Fruit fly (Drosophila melanogaster) whole organism, embryonic: ENCODE measurements around the gene Sgsh.

ENCODE experiments used
- Antp ChIP-seq: fragments of 200-800 bp; sonication (Bioruptor generic); optimal IDR thresholded peaks from 3 replicates; lab custom pipeline; 2016; ENCODE audit warnings: missing biosample characterization, missing genetic modification characterization
- Atf6 ChIP-seq: fragments of 200-800 bp; sonication (Bioruptor generic); IDR thresholded peaks from 2 replicates; pipeline ENCODE4 v1.3.6; 2022; ENCODE audit warnings: missing biosample characterization, missing genetic modification characterization
- Blimp-1 ChIP-seq: fragments of 200-800 bp; sonication (Bioruptor generic); optimal IDR thresholded peaks from 3 replicates; lab custom pipeline; 2018; ENCODE audit warnings: missing biosample characterization, missing genetic modification characterization, mild to moderate bottlenecking, moderate library complexity, missing genetic modification reagents
- CG10979 ChIP-seq: fragments of 200-800 bp; sonication (Bioruptor generic); optimal IDR thresholded peaks from 2 replicates; lab custom pipeline; 2018; ENCODE audit warnings: missing biosample characterization, mild to moderate bottlenecking, missing genetic modification characterization, moderate library complexity
- CG11456 ChIP-seq: fragments of 200-800 bp; sonication (Bioruptor generic); IDR thresholded peaks from 3 replicates; pipeline ENCODE4 v1.3.6; 2022; ENCODE audit warnings: missing biosample characterization, missing genetic modification characterization
- CG11504 ChIP-seq: fragments of 200-800 bp; sonication (Bioruptor generic); optimal IDR thresholded peaks from 3 replicates; lab custom pipeline; 2019; ENCODE audit warnings: missing biosample characterization, mild to moderate bottlenecking, missing genetic modification characterization, moderate library complexity
- CG11723 ChIP-seq: fragments of 200-800 bp; sonication (Bioruptor generic); optimal IDR thresholded peaks from 2 replicates; lab custom pipeline; 2017; ENCODE audit warnings: missing biosample characterization, mild to moderate bottlenecking, missing genetic modification characterization
- CG12744 ChIP-seq: fragments of 200-800 bp; sonication (Bioruptor generic); optimal IDR thresholded peaks from 2 replicates; lab custom pipeline; 2016; ENCODE audit warnings: missing biosample characterization, missing genetic modification characterization
- CG12769 ChIP-seq: fragments of 200-800 bp; sonication (Bioruptor generic); optimal IDR thresholded peaks from 2 replicates; lab custom pipeline; 2019; ENCODE audit warnings: missing biosample characterization, mild to moderate bottlenecking, missing genetic modification characterization, moderate library complexity
- CG13424 ChIP-seq: fragments of 200-800 bp; sonication (Bioruptor generic); optimal IDR thresholded peaks from 2 replicates; lab custom pipeline; 2019; ENCODE audit warnings: missing biosample characterization, mild to moderate bottlenecking, missing genetic modification characterization, moderate library complexity
- CG14441 ChIP-seq: fragments of 200-800 bp; sonication (Bioruptor generic); IDR thresholded peaks from 2 replicates; pipeline ENCODE4 v1.3.6; 2022; ENCODE audit warnings: missing biosample characterization, missing genetic modification characterization
- CG14860 ChIP-seq: fragments of 200-800 bp; sonication (Bioruptor generic); IDR thresholded peaks from 3 replicates; pipeline ENCODE4 v1.3.6; 2022; ENCODE audit warnings: missing biosample characterization, missing genetic modification characterization; ENCODE audit not compliant: partially characterized antibody
- CG16779 ChIP-seq: fragments of 200-800 bp; sonication (Bioruptor generic); IDR thresholded peaks from 2 replicates; pipeline ENCODE4 v1.3.6; 2022; ENCODE audit warnings: missing biosample characterization, missing genetic modification characterization
- CG17328 ChIP-seq: fragments of 200-800 bp; sonication (Bioruptor generic); IDR thresholded peaks from 2 replicates; pipeline ENCODE4 v1.3.6; 2022; ENCODE audit warnings: missing biosample characterization, missing genetic modification characterization
- CG1832 ChIP-seq: fragments of 200-800 bp; sonication (Bioruptor generic); optimal IDR thresholded peaks from 2 replicates; lab custom pipeline; 2017; ENCODE audit warnings: missing biosample characterization, mild to moderate bottlenecking, missing genetic modification characterization, inconsistent platforms
- CG33557 ChIP-seq: fragments of 200-800 bp; sonication (Bioruptor generic); optimal IDR thresholded peaks from 2 replicates; lab custom pipeline; 2019; ENCODE audit warnings: missing biosample characterization, mild to moderate bottlenecking, missing genetic modification characterization, moderate library complexity
- CG34376 ChIP-seq: fragments of 200-800 bp; sonication (Bioruptor generic); optimal IDR thresholded peaks from 2 replicates; lab custom pipeline; 2018; ENCODE audit warnings: missing biosample characterization, mild to moderate bottlenecking, missing genetic modification characterization
- CG4707 ChIP-seq: fragments of 200-800 bp; sonication (Bioruptor generic); optimal IDR thresholded peaks from 2 replicates; lab custom pipeline; 2018; ENCODE audit warnings: missing biosample characterization, mild to moderate bottlenecking, missing genetic modification characterization, moderate library complexity
- CG5953 ChIP-seq: fragments of 200-800 bp; sonication (Bioruptor generic); IDR thresholded peaks from 2 replicates; pipeline ENCODE4 v1.3.6; 2022; ENCODE audit warnings: missing biosample characterization, missing genetic modification characterization
- CG6175 ChIP-seq: fragments of 200-800 bp; sonication (Bioruptor generic); IDR thresholded peaks from 3 replicates; pipeline ENCODE4 v1.3.6; 2022; ENCODE audit warnings: missing biosample characterization, missing genetic modification characterization
- CG6689 ChIP-seq: fragments of 200-800 bp; sonication (Bioruptor generic); IDR thresholded peaks from 2 replicates; pipeline ENCODE4 v1.3.6; 2022; ENCODE audit warnings: missing biosample characterization, missing genetic modification characterization
- CG7745 ChIP-seq: fragments of 200-800 bp; sonication (Bioruptor generic); optimal IDR thresholded peaks from 2 replicates; lab custom pipeline; 2018; ENCODE audit warnings: missing biosample characterization, mild to moderate bottlenecking, missing genetic modification characterization, moderate library complexity
- CG7987 ChIP-seq: fragments of 200-800 bp; sonication (Bioruptor generic); optimal IDR thresholded peaks from 2 replicates; lab custom pipeline; 2018; ENCODE audit warnings: missing biosample characterization, mild to moderate bottlenecking, missing genetic modification characterization, moderate library complexity
- CG8290 ChIP-seq, 3 experiments: fragments of 200-800 bp; sonication (Bioruptor generic); optimal IDR thresholded peaks; 2 replicates each; lab custom pipeline; 2016 to 2019; ENCODE audit warnings: missing biosample characterization in 3 of 3, missing genetic modification characterization in 3 of 3, mild to moderate bottlenecking in 2 of 3, moderate library complexity in 1 of 3
- CG8765 ChIP-seq: fragments of 200-800 bp; sonication (Bioruptor generic); IDR thresholded peaks from 2 replicates; pipeline ENCODE4 v1.3.6; 2022; ENCODE audit warnings: missing biosample characterization, missing genetic modification characterization
- CG9876 ChIP-seq: fragments of 200-800 bp; sonication (Bioruptor generic); optimal IDR thresholded peaks from 2 replicates; lab custom pipeline; 2016; ENCODE audit warnings: missing biosample characterization, missing genetic modification characterization
- Camta ChIP-seq: fragments of 200-800 bp; sonication (Bioruptor generic); optimal IDR thresholded peaks from 2 replicates; lab custom pipeline; 2016; ENCODE audit warnings: missing biosample characterization, missing genetic modification characterization
- ERR ChIP-seq: fragments of 200-800 bp; sonication (Bioruptor generic); optimal IDR thresholded peaks from 2 replicates; lab custom pipeline; 2016; ENCODE audit warnings: missing biosample characterization, missing genetic modification characterization
- Hr51 ChIP-seq, 2 experiments: fragments of 200-800 bp; sonication (Bioruptor generic); optimal IDR thresholded peaks; 2 replicates in 1 of 2; 3 replicates in 1 of 2; lab custom pipeline; 2016 to 2018; ENCODE audit warnings: missing biosample characterization in 2 of 2, missing genetic modification characterization in 2 of 2, mild to moderate bottlenecking in 1 of 2, moderate library complexity in 1 of 2
- Mad ChIP-seq: fragments of 200-800 bp; sonication (Bioruptor generic); optimal IDR thresholded peaks from 2 replicates; lab custom pipeline; 2016; ENCODE audit warnings: missing biosample characterization, missing genetic modification characterization
- Med ChIP-seq: fragments of 200-800 bp; sonication (Bioruptor generic); peaks from one replicate; lab custom pipeline; 2016; ENCODE audit warnings: missing biosample characterization, missing genetic modification characterization, mild to moderate bottlenecking, inconsistent platforms, moderate library complexity
- Oaz ChIP-seq: fragments of 200-800 bp; sonication (Bioruptor generic); IDR thresholded peaks from 2 replicates; pipeline ENCODE4 v1.3.6; 2022; ENCODE audit warnings: missing biosample characterization, missing genetic modification characterization
- Rfx ChIP-seq: fragments of 200-800 bp; sonication (Bioruptor generic); IDR thresholded peaks from 2 replicates; pipeline ENCODE4 v1.3.6; 2022; ENCODE audit warnings: missing biosample characterization, missing genetic modification characterization
- Side ChIP-seq: fragments of 200-800 bp; sonication (Bioruptor generic); optimal IDR thresholded peaks from 2 replicates; lab custom pipeline; 2016; ENCODE audit warnings: missing biosample characterization, missing genetic modification characterization
- Sox102F ChIP-seq: fragments of 200-800 bp; sonication (Bioruptor generic); optimal IDR thresholded peaks from 2 replicates; lab custom pipeline; 2018; ENCODE audit warnings: missing biosample characterization, mild to moderate bottlenecking, missing genetic modification characterization, moderate library complexity
- Sry-β ChIP-seq: fragments of 200-800 bp; sonication (Bioruptor generic); optimal IDR thresholded peaks from 2 replicates; lab custom pipeline; 2018; ENCODE audit warnings: missing biosample characterization, mild to moderate bottlenecking, missing genetic modification characterization, moderate library complexity
- ase ChIP-seq: fragments of 200-800 bp; sonication (Bioruptor generic); IDR thresholded peaks from 3 replicates; pipeline ENCODE4 v1.3.6; 2022; ENCODE audit warnings: missing biosample characterization, missing genetic modification characterization
- cas ChIP-seq: fragments of 200-800 bp; sonication (Bioruptor generic); IDR thresholded peaks from 2 replicates; pipeline ENCODE4 v1.3.6; 2022; ENCODE audit warnings: missing biosample characterization, missing genetic modification characterization
- caup ChIP-seq: fragments of 200-800 bp; sonication (Bioruptor generic); optimal IDR thresholded peaks from 3 replicates; lab custom pipeline; 2017; ENCODE audit warnings: missing biosample characterization, mild to moderate bottlenecking, missing genetic modification characterization, moderate library complexity; ENCODE audit not compliant: severe bottlenecking
- ftz-f1 ChIP-seq: fragments of 200-800 bp; sonication (Bioruptor generic); optimal IDR thresholded peaks from 2 replicates; lab custom pipeline; 2016; ENCODE audit warnings: missing biosample characterization, missing genetic modification characterization
- grau ChIP-seq: fragments of 200-800 bp; optimal IDR thresholded peaks from 3 replicates; lab custom pipeline; 2019; ENCODE audit warnings: missing biosample characterization, mild to moderate bottlenecking, missing genetic modification characterization, moderate library complexity
- lab ChIP-seq: fragments of 200-800 bp; sonication (Bioruptor generic); optimal IDR thresholded peaks from 3 replicates; lab custom pipeline; 2017; ENCODE audit warnings: missing biosample characterization, missing genetic modification characterization, mild to moderate bottlenecking, moderate library complexity, missing genetic modification reagents
- maf-S ChIP-seq: fragments of 200-800 bp; sonication (Bioruptor generic); optimal IDR thresholded peaks from 2 replicates; lab custom pipeline; 2016; ENCODE audit warnings: missing biosample characterization, missing genetic modification characterization
- oc ChIP-seq: fragments of 200-800 bp; sonication (Bioruptor generic); optimal IDR thresholded peaks from 2 replicates; lab custom pipeline; 2018; ENCODE audit warnings: missing biosample characterization, mild to moderate bottlenecking, missing genetic modification characterization, moderate library complexity
- row ChIP-seq: fragments of 200-800 bp; sonication (Bioruptor generic); IDR thresholded peaks from 3 replicates; pipeline ENCODE4 v1.3.6; 2022; ENCODE audit warnings: missing biosample characterization, missing genetic modification characterization
- sd ChIP-seq: fragments of 200-800 bp; sonication (Bioruptor generic); optimal IDR thresholded peaks from 3 replicates; lab custom pipeline; 2018; ENCODE audit warnings: missing biosample characterization, mild to moderate bottlenecking, missing genetic modification characterization, moderate library complexity
- sens-2 ChIP-seq: fragments of 200-800 bp; sonication (Bioruptor generic); IDR thresholded peaks from 2 replicates; pipeline ENCODE4 v1.3.6; 2022; ENCODE audit warnings: missing biosample characterization, missing genetic modification characterization
- ssp ChIP-seq: fragments of 200-800 bp; sonication (Bioruptor generic); IDR thresholded peaks from 2 replicates; pipeline ENCODE4 v1.3.6; 2022; ENCODE audit warnings: missing biosample characterization, missing genetic modification characterization
- tin ChIP-seq: fragments of 200-800 bp; sonication (Bioruptor generic); optimal IDR thresholded peaks from 3 replicates; lab custom pipeline; 2016; ENCODE audit warnings: missing biosample characterization, missing genetic modification characterization

Gene Sgsh

DNA sequence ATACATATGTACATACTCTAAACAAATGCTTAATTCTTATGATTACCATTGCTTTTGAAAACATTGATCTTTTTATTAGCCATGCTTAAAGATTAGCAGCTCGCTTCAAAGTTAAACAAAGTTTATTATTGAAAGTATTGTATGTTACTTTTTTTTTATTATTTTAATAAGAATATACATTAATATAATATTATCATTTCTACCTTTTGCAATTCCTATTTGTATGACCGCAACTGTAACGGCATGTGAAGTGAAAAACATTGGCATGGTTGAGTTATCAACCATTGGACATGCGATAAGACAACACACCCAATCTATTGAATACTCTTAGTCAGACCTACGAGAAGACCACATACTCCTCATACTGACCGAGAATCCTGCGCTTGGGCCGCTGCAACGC lies 1.8 kb downstream of the Sgsh start (continued):
- peak; percentile 11 for TF ChIP-seq CG13424 (tag; lab: Kevin White, UChicago)
- TF ChIP-seq Sox102F (GFP tag; lab: Kevin White, UChicago), result no peak
- peak; percentile 28 for TF ChIP-seq grau (tag; lab: Kevin White, UChicago)
- no peak for TF ChIP-seq cas (GFP tag; lab: Robert Waterston, UW)
- peak; percentile 25 for TF ChIP-seq sd (tag; lab: Kevin White, UChicago)
- no peak for TF ChIP-seq Oaz
- TF ChIP-seq row, result peak; percentile 40; the same call in 2 of the 3 replicates
- TF ChIP-seq, all 482 proteins: peak for 39

DNA sequence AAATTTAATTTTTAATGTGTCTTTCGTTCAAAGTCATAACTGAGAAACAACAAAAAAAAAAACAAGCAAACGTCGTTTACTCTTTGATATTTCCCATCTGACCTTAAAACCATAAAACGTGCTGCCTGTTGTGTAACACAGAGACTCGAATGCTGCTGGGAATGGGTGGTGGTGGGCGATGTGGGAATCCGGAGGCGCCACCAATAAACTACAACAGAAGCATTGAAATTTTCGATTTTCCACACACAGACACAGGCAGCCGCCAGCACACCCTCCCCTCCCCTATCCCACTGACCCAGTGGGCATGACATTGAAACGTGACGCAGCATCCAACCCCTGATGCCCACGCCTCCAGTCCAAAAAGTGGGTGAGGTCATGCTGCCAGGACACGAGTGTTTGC lies 2.4 kb downstream of the Sgsh start:
- TF ChIP-seq oc (tag; lab: Kevin White, UChicago) (no peak), CG12769 (tag; lab: Kevin White, UChicago) (peak; percentile 58), CG7745 (tag; lab: Kevin White, UChicago) (no peak), Med (peak; percentile 13), Side (GFP tag; lab: Kevin White, UChicago) (no peak), CG34376 (GFP tag; lab: Kevin White, UChicago) (no peak), CG17328 (GFP tag; lab: Robert Waterston, UW) (0 out of 2 replicates have a peak, but pooled peaks have one; percentile 18), Antp (GFP tag; lab: Kevin White, UChicago) (no peak), Mad (GFP tag; lab: Kevin White, UChicago) (no peak), CG8765 (GFP tag; lab: Robert Waterston, UW) (no peak), Atf6 (0 out of 2 replicates have a peak, but pooled peaks have one; percentile 7), tin (no peak), CG1832 (GFP tag; lab: Kevin White, UChicago) (no peak), caup (GFP tag; lab: Kevin White, UChicago) (no peak), sens-2 (GFP tag; lab: Robert Waterston, UW) (no peak), CG11456 (GFP tag; lab: Robert Waterston, UW) (peak; percentile 66; the same call in 2 of the 3 replicates), Sry-β (GFP tag; lab: Kevin White, UChicago) (no peak), ERR (GFP tag; lab: Kevin White, UChicago) (peak; percentile 44), CG11723 (GFP tag; lab: Kevin White, UChicago) (no peak), maf-S (GFP tag; lab: Kevin White, UChicago) (no peak), CG14860 (no peak), CG4707 (GFP tag; lab: Kevin White, UChicago) (no peak), CG10979 (tag; lab: Kevin White, UChicago) (no peak), CG7987 (GFP tag; lab: Kevin White, UChicago) (peak; percentile 30), CG8290 (GFP tag; optimal IDR thresholded peaks at IDR 0.05; lab: Kevin White, UChicago) (no peak), CG8290 (tag; optimal IDR thresholded peaks at IDR 0.05; lab: Kevin White, UChicago) (peak in 1 of 2 experiments; percentile 21), Camta (GFP tag; lab: Kevin White, UChicago) (no peak), Hr51 (GFP tag; optimal IDR thresholded peaks at IDR 0.05; lab: Kevin White, UChicago) (peak in 1 of 2 experiments; percentile 39), Blimp-1 (no peak), CG6689 (GFP tag; lab: Robert Waterston, UW) (no peak), CG5953 (GFP tag; lab: Robert Waterston, UW) (no peak), ftz-f1 (peak; percentile 49), CG33557 (GFP tag; lab: Kevin White, UChicago) (no peak), CG9876 (GFP tag; lab: Kevin White, UChicago) (no peak), CG12744 (GFP tag; lab: Kevin White, UChicago) (no peak), CG11504 (tag; lab: Kevin White, UChicago) (peak; percentile 24), ase (GFP tag; lab: Robert Waterston, UW) (no peak), CG6175 (GFP tag; lab: Robert Waterston, UW) (peak; percentile 47; the same call in 1 of the 3 replicates), lab (no peak), CG16779 (GFP tag; lab: Robert Waterston, UW) (no peak), Rfx (GFP tag; lab: Robert Waterston, UW) (0 out of 2 replicates have a peak, but pooled peaks have one; percentile 13), ssp (GFP tag; lab: Robert Waterston, UW) (no peak), CG14441 (GFP tag; lab: Robert Waterston, UW) (no peak)
